Worm (Caenorhabditis elegans) whole organism, young adult: ENCODE results near the gene hil-3.

Experiments
- B0019.2 ChIP-seq: fragments of 200-800 bp; sonication (Bioruptor generic); conservative IDR thresholded peaks from 2 replicates; pipeline ENCODE4 v1.3.6; 2022; ENCODE audit warnings: missing genetic modification reagents, missing genetic modification characterization, missing compliant biosample characterization
- D2030.7 ChIP-seq: fragments of 200-800 bp; sonication (Bioruptor generic); IDR thresholded peaks from 2 replicates; pipeline ENCODE4 v1.3.6; 2022; ENCODE audit warnings: missing genetic modification reagents, missing genetic modification characterization, missing compliant biosample characterization
- F10E7.11 ChIP-seq: sonication (generic microtip); optimal IDR thresholded peaks from 2 replicates; lab custom pipeline; 2017; ENCODE audit warnings: mild to moderate bottlenecking, missing genetic modification characterization, moderate library complexity, missing compliant biosample characterization
- F33H1.4 ChIP-seq: fragments of 200-800 bp; sonication (Bioruptor generic); IDR thresholded peaks from 2 replicates; pipeline ENCODE4 v1.3.6; 2022; ENCODE audit warnings: missing genetic modification reagents, missing genetic modification characterization, missing compliant biosample characterization
- F37B4.10 ChIP-seq: fragments of 200-800 bp; sonication (Bioruptor generic); IDR thresholded peaks from 2 replicates; pipeline ENCODE4 v1.3.6; 2022; ENCODE audit warnings: missing genetic modification characterization, missing compliant biosample characterization
- F52B5.7 ChIP-seq: sonication (generic microtip); optimal IDR thresholded peaks from 2 replicates; lab custom pipeline; 2016; ENCODE audit warnings: mild to moderate bottlenecking, missing genetic modification characterization, missing compliant biosample characterization
- F57A8.1 ChIP-seq: fragments of 200-800 bp; sonication (Bioruptor generic); optimal IDR thresholded peaks from 2 replicates; lab custom pipeline; 2018; ENCODE audit warnings: mild to moderate bottlenecking, missing genetic modification characterization, moderate library complexity, missing compliant biosample characterization
- F57C9.4 ChIP-seq: sonication (generic microtip); optimal IDR thresholded peaks from 2 replicates; lab custom pipeline; 2017; ENCODE audit warnings: mild to moderate bottlenecking, missing genetic modification characterization, missing compliant biosample characterization
- aptf-2 ChIP-seq: fragments of 200-800 bp; sonication (Bioruptor generic); conservative IDR thresholded peaks from 2 replicates; pipeline ENCODE4 v1.3.6; 2022; ENCODE audit warnings: missing genetic modification reagents, missing genetic modification characterization, missing compliant biosample characterization
- attf-5 ChIP-seq: fragments of 200-800 bp; sonication (Bioruptor generic); optimal IDR thresholded peaks from 2 replicates; lab custom pipeline; 2018; ENCODE audit warnings: mild to moderate bottlenecking, missing genetic modification characterization, missing compliant biosample characterization
- bed-2 ChIP-seq: fragments of 200-800 bp; sonication (Bioruptor generic); IDR thresholded peaks from 2 replicates; pipeline ENCODE4 v1.3.6; 2022; ENCODE audit warnings: missing genetic modification reagents, missing genetic modification characterization, missing compliant biosample characterization
- cebp-1 ChIP-seq, 2 experiments: fragments of 200-800 bp in 1 of 2; sonication (Bioruptor generic) in 1 of 2; sonication (generic microtip) in 1 of 2; IDR thresholded peaks in 1 of 2; optimal IDR thresholded peaks in 1 of 2; 2 replicates each; pipeline versions ENCODE4 v1.3.6 to Lab custom; 2017 to 2022; ENCODE audit warnings: missing compliant biosample characterization in 2 of 2, missing genetic modification characterization in 2 of 2, mild to moderate bottlenecking in 1 of 2, missing genetic modification reagents in 1 of 2, moderate library complexity in 1 of 2
- ceh-58 ChIP-seq: fragments of 200-800 bp; sonication (Bioruptor generic); IDR thresholded peaks from 2 replicates; pipeline ENCODE4 v1.3.6; 2022; ENCODE audit warnings: missing genetic modification characterization, missing compliant biosample characterization
- ceh-91 ChIP-seq: fragments of 200-800 bp; sonication (Bioruptor generic); IDR thresholded peaks from 2 replicates; pipeline ENCODE4 v1.3.6; 2022; ENCODE audit warnings: missing genetic modification reagents, missing genetic modification characterization, missing compliant biosample characterization
- dpff-1 ChIP-seq: sonication (generic microtip); optimal IDR thresholded peaks from 2 replicates; lab custom pipeline; 2017; ENCODE audit warnings: mild to moderate bottlenecking, missing genetic modification characterization, missing compliant biosample characterization
- egl-18 ChIP-seq: fragments of 200-800 bp; sonication (Bioruptor generic); IDR thresholded peaks from 2 replicates; pipeline ENCODE4 v1.3.6; 2022; ENCODE audit warnings: missing genetic modification reagents, missing genetic modification characterization, missing compliant biosample characterization
- egl-44 ChIP-seq: fragments of 200-800 bp; sonication (Bioruptor generic); IDR thresholded peaks from 2 replicates; pipeline ENCODE4 v1.3.6; 2022; ENCODE audit warnings: missing genetic modification reagents, missing genetic modification characterization, missing compliant biosample characterization
- egrh-3 ChIP-seq: fragments of 200-800 bp; sonication (Bioruptor generic); IDR thresholded peaks from 2 replicates; pipeline ENCODE4 v1.3.6; 2022; ENCODE audit warnings: missing genetic modification reagents, missing genetic modification characterization, missing compliant biosample characterization
- ekl-4 ChIP-seq: fragments of 200-800 bp; sonication (Bioruptor generic); IDR thresholded peaks from 2 replicates; pipeline ENCODE4 v1.3.6; 2022; ENCODE audit warnings: missing genetic modification reagents, missing genetic modification characterization, missing compliant biosample characterization
- hrde-1 ChIP-seq: sonication (generic microtip); optimal IDR thresholded peaks from 2 replicates; lab custom pipeline; 2016; ENCODE audit warnings: missing genetic modification characterization, mild to moderate bottlenecking, missing compliant biosample characterization, moderate library complexity, missing genotype, missing genetic modification reagents, borderline replicate concordance
- let-607 ChIP-seq, 2 experiments: fragments of 200-800 bp in 1 of 2; sonication (Bioruptor generic) in 1 of 2; sonication (generic microtip) in 1 of 2; optimal IDR thresholded peaks; 2 replicates each; lab custom pipeline; 2016 to 2018; ENCODE audit warnings: mild to moderate bottlenecking in 2 of 2, missing compliant biosample characterization in 2 of 2, missing genetic modification characterization in 2 of 2, moderate library complexity in 2 of 2, missing genotype in 1 of 2
- lin-35 ChIP-seq, 3 experiments: fragments of 150-350 bp in 2 of 3; sonication (generic microtip) in 1 of 3; optimal IDR thresholded peaks; 2 replicates each; lab custom pipeline; 2014 to 2018; ENCODE audit warnings: missing biosample characterization in 3 of 3, missing genetic modification characterization in 3 of 3, missing genetic modification reagents in 3 of 3
- lsl-1 ChIP-seq: fragments of 200-800 bp; sonication (Bioruptor generic); optimal IDR thresholded peaks from 2 replicates; lab custom pipeline; 2018; ENCODE audit warnings: mild to moderate bottlenecking, missing genetic modification characterization, moderate library complexity, missing compliant biosample characterization
- madf-3 ChIP-seq: fragments of 200-800 bp; sonication (Bioruptor generic); IDR thresholded peaks from 2 replicates; pipeline ENCODE4 v1.3.6; 2022; ENCODE audit warnings: missing genetic modification reagents, missing genetic modification characterization, missing compliant biosample characterization
- madf-6 ChIP-seq: fragments of 200-800 bp; sonication (Bioruptor generic); IDR thresholded peaks from 2 replicates; pipeline ENCODE4 v1.3.6; 2022; ENCODE audit warnings: missing genetic modification reagents, missing genetic modification characterization, missing compliant biosample characterization
- nfya-1 ChIP-seq: sonication (generic microtip); optimal IDR thresholded peaks from 2 replicates; lab custom pipeline; 2017; ENCODE audit warnings: antibody characterized with exemption, missing compliant biosample characterization, missing genetic modification characterization, borderline replicate concordance; ENCODE audit not compliant: insufficient read depth
- nfya-2 ChIP-seq: fragments of 200-800 bp; sonication (Bioruptor generic); IDR thresholded peaks from 2 replicates; pipeline ENCODE4 v1.3.6; 2022; ENCODE audit warnings: missing genetic modification reagents, missing genetic modification characterization, missing compliant biosample characterization
- nfyb-1 ChIP-seq: fragments of 200-800 bp; sonication (Bioruptor generic); IDR thresholded peaks from 2 replicates; pipeline ENCODE4 v1.3.6; 2022; ENCODE audit warnings: missing genetic modification reagents, missing genetic modification characterization, missing compliant biosample characterization
- nhr-120 ChIP-seq: fragments of 200-800 bp; sonication (Bioruptor generic); IDR thresholded peaks from 2 replicates; pipeline ENCODE4 v1.3.6; 2022; ENCODE audit warnings: missing genetic modification characterization, missing compliant biosample characterization
- nhr-27 ChIP-seq: fragments of 200-800 bp; sonication (Bioruptor generic); optimal IDR thresholded peaks from 2 replicates; lab custom pipeline; 2018; ENCODE audit warnings: mild to moderate bottlenecking, missing genetic modification characterization, moderate library complexity, missing compliant biosample characterization
- nhr-90 ChIP-seq: sonication (generic microtip); optimal IDR thresholded peaks from 2 replicates; lab custom pipeline; 2016; ENCODE audit warnings: missing genotype, mild to moderate bottlenecking, missing genetic modification characterization, missing compliant biosample characterization
- pbrm-1 ChIP-seq: fragments of 200-800 bp; sonication (Bioruptor generic); IDR thresholded peaks from 2 replicates; pipeline ENCODE4 v1.3.6; 2022; ENCODE audit warnings: missing genetic modification reagents, missing genetic modification characterization, missing compliant biosample characterization
- sdz-38 ChIP-seq: sonication (generic microtip); optimal IDR thresholded peaks from 2 replicates; lab custom pipeline; 2016; ENCODE audit warnings: missing genotype, missing genetic modification characterization, missing compliant biosample characterization
- sea-2 ChIP-seq: fragments of 200-800 bp; sonication (Bioruptor generic); IDR thresholded peaks from 2 replicates; pipeline ENCODE4 v1.3.6; 2022; ENCODE audit warnings: missing genetic modification characterization, missing compliant biosample characterization
- tbx-9 ChIP-seq: sonication (generic microtip); optimal IDR thresholded peaks from 2 replicates; lab custom pipeline; 2016; ENCODE audit warnings: borderline replicate concordance, missing genetic modification characterization, inconsistent platforms, missing compliant biosample characterization
- tlf-1 ChIP-seq: fragments of 200-800 bp; sonication (Bioruptor generic); optimal IDR thresholded peaks from 2 replicates; lab custom pipeline; 2018; ENCODE audit warnings: mild to moderate bottlenecking, missing genetic modification characterization, missing compliant biosample characterization
- unc-62 ChIP-seq: fragments of 150-350 bp; optimal IDR thresholded peaks from 2 replicates; lab custom pipeline; 2014; ENCODE audit warnings: missing biosample characterization, missing genetic modification reagents, missing genetic modification characterization
- xnd-1 ChIP-seq: sonication (generic microtip); optimal IDR thresholded peaks from 2 replicates; lab custom pipeline; 2016; ENCODE audit warnings: missing genotype, missing genetic modification reagents, missing genetic modification characterization, missing compliant biosample characterization
- zfh-2 ChIP-seq: fragments of 200-800 bp; sonication (Bioruptor generic); conservative IDR thresholded peaks from 2 replicates; pipeline ENCODE4 v1.3.6; 2022; ENCODE audit warnings: missing genetic modification reagents, missing genetic modification characterization, missing compliant biosample characterization
- ztf-25 ChIP-seq: fragments of 200-800 bp; sonication (Bioruptor generic); IDR thresholded peaks from 2 replicates; pipeline ENCODE4 v1.3.6; 2022; ENCODE audit warnings: missing genetic modification reagents, missing genetic modification characterization, missing compliant biosample characterization

hil-3 gene

ce11 chrX:8173610-8174009 lies 14.6 kb downstream of the hil-3 start, which contains the start of gene C17H11.1:
C17H11.1 (plus strand) TSS chrX:8173910.
- no peak for TF ChIP-seq let-607 (tag; optimal IDR thresholded peaks at IDR 0.05; lab: Kevin White, UChicago)
- TF ChIP-seq dpff-1 (tag; lab: Kevin White, UChicago), result no peak
- TF ChIP-seq D2030.7 (GFP tag; lab: Robert Waterston, UW), result no peak
- no peak for TF ChIP-seq sdz-38 (tag; lab: Kevin White, UChicago)
- TF ChIP-seq F10E7.11 (tag; lab: Kevin White, UChicago), result no peak
- TF ChIP-seq madf-3 (GFP tag; lab: Robert Waterston, UW), result no peak
- TF ChIP-seq F57A8.1 (GFP tag; lab: Kevin White, UChicago), result no peak
- TF ChIP-seq F57C9.4 (tag; lab: Kevin White, UChicago), result no peak
- no peak for TF ChIP-seq lin-35 (GFP tag; optimal IDR thresholded peaks at IDR 0.05; lab: Kevin White, UChicago)
- no peak for TF ChIP-seq unc-62 (GFP tag; lab: Kevin White, UChicago)
- TF ChIP-seq xnd-1, result no peak
- no peak for TF ChIP-seq tlf-1 (GFP tag; lab: Kevin White, UChicago)
- TF ChIP-seq nfya-1, result no peak
- no peak for TF ChIP-seq attf-5 (GFP tag; lab: Kevin White, UChicago)
- TF ChIP-seq cebp-1 (GFP tag; IDR thresholded peaks at IDR 0.05; lab: Robert Waterston, UW), result no peak
- no peak for TF ChIP-seq cebp-1 (tag; optimal IDR thresholded peaks at IDR 0.05; lab: Kevin White, UChicago)
- TF ChIP-seq nhr-90 (tag; lab: Kevin White, UChicago), result no peak
- TF ChIP-seq nhr-27 (tag; lab: Kevin White, UChicago), result no peak
- no peak for TF ChIP-seq tbx-9 (tag; lab: Kevin White, UChicago)
- no peak for TF ChIP-seq pbrm-1
- no peak for TF ChIP-seq lsl-1

ce11 chrX:8181590-8182311 lies 22.8 kb downstream of the hil-3 start, which contains the start of gene C17H11.4:
C17H11.4 (minus strand) TSS chrX:8181640.
- peak; percentile 44; the same call in 1 of the 2 replicates for TF ChIP-seq B0019.2 (GFP tag; lab: Robert Waterston, UW)
- peak; percentile 94 for TF ChIP-seq egrh-3 (GFP tag; lab: Robert Waterston, UW)
- peak; percentile 31; the same call in 1 of the 2 replicates for TF ChIP-seq F33H1.4
- TF ChIP-seq zfh-2 (GFP tag; lab: Robert Waterston, UW), result peak; percentile 68
- 0 out of 2 replicates have a peak, but pooled peaks have one; percentile 36 for TF ChIP-seq ztf-25 (GFP tag; lab: Robert Waterston, UW)
- peak; percentile 60; the same call in 1 of the 2 replicates for TF ChIP-seq madf-3 (GFP tag; lab: Robert Waterston, UW)
- TF ChIP-seq nfyb-1 (GFP tag; lab: Robert Waterston, UW), result peak; percentile 67
- TF ChIP-seq ekl-4 (GFP tag; lab: Robert Waterston, UW), result peak; percentile 33; the same call in 1 of the 2 replicates
- TF ChIP-seq ceh-91 (GFP tag; lab: Robert Waterston, UW), result peak; percentile 62; the same call in 1 of the 2 replicates
- 0 out of 2 replicates have a peak, but pooled peaks have one; percentile 4 for TF ChIP-seq ceh-58 (GFP tag; lab: Robert Waterston, UW)
- TF ChIP-seq egl-18 (GFP tag; lab: Robert Waterston, UW), result 0 out of 2 replicates have a peak, but pooled peaks have one; percentile 9
- TF ChIP-seq nhr-120 (GFP tag; lab: Robert Waterston, UW), result peak; percentile 67; the same call in 1 of the 2 replicates
- TF ChIP-seq, all 124 proteins: peak for 12; not testable (repeated sequence) for 112

ce11 chrX:8185037-8185436 lies 26.1 kb downstream of the hil-3 start, which contains the start of gene C17H11.5:
C17H11.5 (minus strand) TSS chrX:8185137.
- no peak for TF ChIP-seq sea-2 (GFP tag; lab: Robert Waterston, UW)
- no peak for TF ChIP-seq attf-5 (GFP tag; lab: Kevin White, UChicago)
- TF ChIP-seq F52B5.7 (tag; lab: Kevin White, UChicago), result no peak
- no peak for TF ChIP-seq bed-2 (GFP tag; lab: Robert Waterston, UW)
- no peak for TF ChIP-seq madf-6 (GFP tag; lab: Robert Waterston, UW)
- no peak for TF ChIP-seq aptf-2
- TF ChIP-seq nfya-2 (GFP tag; lab: Robert Waterston, UW), result no peak
- TF ChIP-seq D2030.7 (GFP tag; lab: Robert Waterston, UW), result no peak
- no peak for TF ChIP-seq hrde-1 (tag; lab: Kevin White, UChicago)
- TF ChIP-seq tlf-1 (GFP tag; lab: Kevin White, UChicago), result no peak
- TF ChIP-seq F37B4.10 (GFP tag; lab: Robert Waterston, UW), result no peak
- TF ChIP-seq ekl-4 (GFP tag; lab: Robert Waterston, UW), result no peak
- TF ChIP-seq egl-44, result no peak
